Worm (Caenorhabditis elegans): ENCODE measurements around the gene Y38H6C.4.

- TF ChIP-seq him-1 (tag; optimal IDR thresholded peaks at IDR 0.05), result no peak
- no peak for TF ChIP-seq W03F9.2 (tag; optimal IDR thresholded peaks at IDR 0.05)
- TF ChIP-seq dao-5 (tag; optimal IDR thresholded peaks at IDR 0.05), result no peak
Measured at ce11 chrV:20545742-20546141, 40.8 kb upstream of the Y38H6C.4 start.
